Fruit fly (Drosophila melanogaster): Measurements from ENCODE around the gene GATAe.

DNA sequence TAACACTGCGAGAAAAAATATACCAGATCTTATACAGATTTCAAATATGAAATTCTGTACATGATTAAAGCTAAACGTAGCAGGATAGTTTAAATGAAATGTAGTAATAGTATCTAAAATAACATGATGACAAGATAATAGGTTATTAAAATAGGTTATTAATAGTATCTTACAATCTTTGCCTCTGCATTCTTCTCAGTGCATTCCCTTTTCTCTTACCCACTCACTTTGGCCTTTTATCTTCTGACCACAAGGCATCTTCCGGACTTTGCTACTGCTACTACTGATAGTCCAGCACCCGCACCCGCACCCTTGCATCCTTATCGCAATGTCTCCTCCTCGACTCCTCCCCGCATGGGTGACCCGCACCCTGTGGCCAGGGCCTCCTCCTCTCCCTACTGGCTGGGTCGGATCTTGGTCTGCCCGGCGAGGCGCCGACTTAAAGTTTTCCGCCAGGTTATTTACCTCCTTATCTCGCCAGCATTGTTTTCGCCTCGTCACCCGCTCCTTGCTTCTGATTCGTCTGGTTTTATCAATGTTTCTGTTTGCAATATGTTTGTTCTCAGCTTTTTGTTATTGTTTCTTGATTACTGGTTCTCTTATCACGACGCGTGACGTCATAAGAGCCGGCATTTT, 24.3 kb upstream of the GATAe start:
- TF ChIP-seq Ets98B (GFP tag; IDR thresholded peaks at IDR 0.05) (peak; percentile 66), CG8159 (tag; optimal IDR thresholded peaks at IDR 0.05) (peak; percentile 90), CG14655 (GFP tag; optimal IDR thresholded peaks at IDR 0.05) (peak; percentile 82), rn (GFP tag; IDR thresholded peaks at IDR 0.05) (peak; percentile 58; the same call in 1 of the 2 replicates), EcR (GFP tag; optimal IDR thresholded peaks at IDR 0.05) (peak; percentile 91), CG4496 (GFP tag; IDR thresholded peaks at IDR 0.05) (peak; percentile 72), gl (tag; optimal IDR thresholded peaks at IDR 0.05) (peak; percentile 84), fd96Ca (GFP tag; IDR thresholded peaks at IDR 0.05) (peak; percentile 67; the same call in 2 of the 3 replicates), CG12605 (GFP tag; IDR thresholded peaks at IDR 0.05) (no peak; the same call in 1 of the 2 replicates), CG15710 (tag; optimal IDR thresholded peaks at IDR 0.05) (peak; percentile 84), CG8301 (tag; optimal IDR thresholded peaks at IDR 0.05) (peak; percentile 84)
